Fruit fly (Drosophila melanogaster) whole organism: ENCODE data around the gene CG34171.

Source experiments
- CG8478 ChIP-seq: fragments of >200 bp; optimal IDR thresholded peaks from 2 replicates; lab custom pipeline; 2018; ENCODE audit warnings: inconsistent platforms
- Dll ChIP-seq: fragments of >200 bp; optimal IDR thresholded peaks from 2 replicates; lab custom pipeline; 2017
- EcR ChIP-seq, 2 experiments: fragments of >200 bp; optimal IDR thresholded peaks; 2 replicates each; lab custom pipeline; 2017; ENCODE audit warnings: missing biosample characterization in 2 of 2, missing genetic modification characterization in 2 of 2, missing genetic modification reagents in 2 of 2
- pan ChIP-seq: fragments of >200 bp; optimal IDR thresholded peaks from 2 replicates; lab custom pipeline; 2017
- psq ChIP-seq: fragments of >200 bp; optimal IDR thresholded peaks from 2 replicates; lab custom pipeline; 2017
- usp ChIP-seq: fragments of >200 bp; optimal IDR thresholded peaks from 2 replicates; lab custom pipeline; 2017; ENCODE audit warnings: missing biosample characterization, missing genetic modification characterization, mixed read lengths

Gene CG34171

DNA sequence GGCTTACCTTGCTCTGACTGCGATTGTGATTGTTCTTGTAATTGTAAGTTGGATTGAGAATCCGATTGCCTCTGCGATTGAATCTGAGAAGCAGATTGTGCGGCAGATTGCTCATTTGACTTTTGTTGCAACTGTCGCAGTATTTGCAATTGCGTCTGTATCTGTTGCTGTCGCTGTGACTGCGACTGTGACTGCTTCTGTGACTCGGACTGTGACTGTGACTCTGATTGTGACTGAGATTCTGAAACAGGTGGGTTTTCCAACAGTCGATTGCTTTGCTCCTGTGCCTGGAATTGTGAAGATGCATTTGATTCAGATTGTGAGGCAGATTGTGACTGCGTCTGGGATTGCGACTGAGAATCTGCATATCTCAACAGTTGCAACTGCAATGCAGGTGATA lies 20.4 kb upstream of the CG34171 start:
- no peak for TF ChIP-seq Dll (lab: Kevin White, UChicago)
- no peak for TF ChIP-seq usp (GFP tag; lab: Kevin White, UChicago)
- TF ChIP-seq pan (lab: Kevin White, UChicago): no peak
- no peak for TF ChIP-seq EcR (GFP tag; optimal IDR thresholded peaks at IDR 0.05; lab: Kevin White, UChicago)
- TF ChIP-seq psq (lab: Kevin White, UChicago): no peak
- TF ChIP-seq CG8478 (lab: Kevin White, UChicago): no peak

- TF ChIP-seq usp (GFP tag; lab: Kevin White, UChicago) (no peak), psq (lab: Kevin White, UChicago) (no peak), CG8478 (lab: Kevin White, UChicago) (no peak), EcR (GFP tag; optimal IDR thresholded peaks at IDR 0.05; lab: Kevin White, UChicago) (no peak), pan (lab: Kevin White, UChicago) (no peak), Dll (lab: Kevin White, UChicago) (no peak)
These were observed 19.5 kb upstream of the CG34171 start, which contains the start of gene Acp36DE for dm6 chr2L:18358928-18359327. Gene Acp36DE (minus strand): TSS chr2L:18359028.

- TF ChIP-seq pan (lab: Kevin White, UChicago) (no peak), CG8478 (lab: Kevin White, UChicago) (no peak), Dll (lab: Kevin White, UChicago) (no peak), psq (lab: Kevin White, UChicago) (no peak), EcR (GFP tag; optimal IDR thresholded peaks at IDR 0.05; lab: Kevin White, UChicago) (no peak), usp (GFP tag; lab: Kevin White, UChicago) (no peak)
These were observed 17.2 kb upstream of the CG34171 start for dm6 chr2L:18361164-18361563.

DNA sequence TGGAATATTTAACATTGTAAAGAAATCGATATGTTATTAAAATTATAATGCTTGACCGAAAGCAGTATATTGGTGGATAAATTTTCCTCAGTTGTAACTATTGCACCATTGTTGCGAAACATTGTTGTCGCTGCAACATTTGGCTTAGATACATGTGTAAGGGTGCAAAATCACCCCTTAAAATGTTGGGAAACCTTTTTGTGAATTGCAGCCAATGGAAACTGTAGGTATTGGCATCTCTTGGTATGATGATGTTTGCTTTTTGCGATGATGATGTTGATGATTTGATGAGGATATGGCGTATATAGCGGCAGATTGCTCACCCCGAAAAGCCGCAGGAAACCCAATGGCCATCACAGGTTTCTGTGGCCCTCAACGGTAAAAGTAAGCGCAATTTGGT lies 14.0 kb upstream of the CG34171 start:
- TF ChIP-seq CG8478 (lab: Kevin White, UChicago): no peak
- TF ChIP-seq usp (GFP tag; lab: Kevin White, UChicago): no peak
- TF ChIP-seq psq (lab: Kevin White, UChicago): no peak

DNA sequence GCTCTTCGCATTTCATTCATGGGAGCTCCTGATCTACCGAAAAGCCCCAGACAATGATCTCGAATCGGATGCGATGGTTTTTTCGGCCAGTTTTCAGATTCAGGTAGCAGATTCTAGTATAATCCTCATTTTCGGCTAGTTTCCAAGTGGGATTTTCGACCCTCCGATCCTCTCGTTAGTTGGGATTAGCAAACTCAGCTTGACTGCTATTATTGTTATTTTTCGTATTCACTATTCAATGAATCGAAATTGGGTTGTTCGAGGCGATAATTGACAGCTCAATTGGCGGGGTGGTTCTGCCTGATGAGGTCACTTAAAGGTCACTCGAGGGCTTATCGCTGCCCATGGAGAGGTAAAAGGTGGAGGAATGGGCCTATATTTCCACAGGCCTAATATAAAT lies 8.8 kb upstream of the CG34171 start:
- TF ChIP-seq Dll (lab: Kevin White, UChicago) (no peak), usp (GFP tag; lab: Kevin White, UChicago) (no peak), pan (lab: Kevin White, UChicago) (no peak), EcR (GFP tag; optimal IDR thresholded peaks at IDR 0.05; lab: Kevin White, UChicago) (no peak), psq (lab: Kevin White, UChicago) (no peak), CG8478 (lab: Kevin White, UChicago) (no peak)

DNA sequence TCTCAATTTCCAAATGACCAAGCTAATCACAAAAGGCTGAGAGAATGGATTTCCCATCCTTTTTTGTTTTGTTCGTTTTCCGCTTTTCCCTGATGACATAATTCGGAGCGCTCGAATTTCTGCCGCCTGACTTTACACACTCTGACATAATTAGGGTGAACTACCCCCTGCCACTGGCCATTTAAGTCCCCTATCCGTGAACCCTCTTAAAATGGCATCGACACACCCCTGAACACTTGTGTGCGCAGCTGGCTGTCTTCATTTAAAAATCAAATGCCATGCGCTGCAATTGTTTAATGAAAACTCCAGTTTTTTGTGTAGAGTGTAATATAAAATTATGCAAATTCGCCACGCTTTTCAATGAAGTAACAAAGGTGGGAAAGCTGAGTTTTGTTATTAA lies 7.6 kb upstream of the CG34171 start:
- TF ChIP-seq usp (GFP tag; lab: Kevin White, UChicago) (no peak), EcR (GFP tag; optimal IDR thresholded peaks at IDR 0.05; lab: Kevin White, UChicago) (no peak), CG8478 (lab: Kevin White, UChicago) (no peak), psq (lab: Kevin White, UChicago) (no peak), pan (lab: Kevin White, UChicago) (no peak), Dll (lab: Kevin White, UChicago) (no peak)

DNA sequence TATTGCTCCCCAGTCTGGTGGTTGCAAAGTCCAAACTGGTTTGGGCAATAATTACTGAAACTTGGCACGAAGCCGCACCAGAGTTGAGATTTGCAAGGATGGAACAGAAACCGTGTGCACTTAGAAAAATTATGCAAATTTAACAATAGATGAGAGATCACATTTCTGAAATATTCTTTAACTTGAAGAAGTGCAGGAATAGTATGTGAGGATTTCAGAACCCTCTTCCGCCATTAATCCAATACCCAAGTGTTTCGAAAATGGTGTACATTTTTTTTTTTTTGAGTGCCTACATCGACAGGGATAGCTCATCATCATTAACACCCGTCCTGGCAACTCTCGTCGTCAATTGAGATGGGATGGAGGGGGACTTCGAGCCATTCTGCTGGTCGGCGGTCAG lies 6.3 kb upstream of the CG34171 start:
- TF ChIP-seq usp (GFP tag; lab: Kevin White, UChicago) (no peak), CG8478 (lab: Kevin White, UChicago) (no peak), EcR (GFP tag; optimal IDR thresholded peaks at IDR 0.05; lab: Kevin White, UChicago) (no peak), pan (lab: Kevin White, UChicago) (no peak), Dll (lab: Kevin White, UChicago) (no peak), psq (lab: Kevin White, UChicago) (no peak)

DNA sequence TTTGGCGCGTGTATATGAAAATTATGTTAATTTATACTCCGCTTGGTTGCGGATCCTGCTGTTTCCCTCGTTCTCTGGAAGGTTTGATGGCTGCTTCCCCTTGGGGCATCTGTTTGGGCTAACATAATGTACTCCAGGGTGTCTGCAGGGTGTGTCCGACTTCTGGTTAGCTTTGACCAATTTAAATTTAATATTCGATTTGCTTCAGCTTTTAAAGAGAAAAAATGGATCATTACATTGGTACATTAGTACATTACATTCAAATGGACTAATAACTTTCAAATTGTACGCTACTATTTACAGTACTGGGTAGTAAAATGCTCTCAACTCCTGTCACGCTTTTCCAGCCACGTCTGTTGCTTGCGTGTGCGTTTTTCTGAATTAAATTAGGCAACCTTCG lies 1.3 kb upstream of the CG34171 start:
- TF ChIP-seq pan (lab: Kevin White, UChicago) (peak; percentile 56), EcR (GFP tag; optimal IDR thresholded peaks at IDR 0.05; lab: Kevin White, UChicago) (no peak)

- no peak for TF ChIP-seq usp (GFP tag; lab: Kevin White, UChicago)
- no peak for TF ChIP-seq psq (lab: Kevin White, UChicago)
- no peak for TF ChIP-seq CG8478 (lab: Kevin White, UChicago)
- TF ChIP-seq pan (lab: Kevin White, UChicago): no peak
- TF ChIP-seq Dll (lab: Kevin White, UChicago): no peak
- no peak for TF ChIP-seq EcR (GFP tag; optimal IDR thresholded peaks at IDR 0.05; lab: Kevin White, UChicago)
These were observed 9.4 kb downstream of the CG34171 start for dm6 chr2L:18387749-18388148.

dm6 chr2L:18389987-18390386 lies 11.6 kb downstream of the CG34171 start:
- TF ChIP-seq CG8478 (lab: Kevin White, UChicago): no peak
- TF ChIP-seq EcR (GFP tag; optimal IDR thresholded peaks at IDR 0.05; lab: Kevin White, UChicago): no peak
- TF ChIP-seq usp (GFP tag; lab: Kevin White, UChicago): no peak
- no peak for TF ChIP-seq psq (lab: Kevin White, UChicago)
- no peak for TF ChIP-seq Dll (lab: Kevin White, UChicago)
- TF ChIP-seq pan (lab: Kevin White, UChicago): no peak

DNA sequence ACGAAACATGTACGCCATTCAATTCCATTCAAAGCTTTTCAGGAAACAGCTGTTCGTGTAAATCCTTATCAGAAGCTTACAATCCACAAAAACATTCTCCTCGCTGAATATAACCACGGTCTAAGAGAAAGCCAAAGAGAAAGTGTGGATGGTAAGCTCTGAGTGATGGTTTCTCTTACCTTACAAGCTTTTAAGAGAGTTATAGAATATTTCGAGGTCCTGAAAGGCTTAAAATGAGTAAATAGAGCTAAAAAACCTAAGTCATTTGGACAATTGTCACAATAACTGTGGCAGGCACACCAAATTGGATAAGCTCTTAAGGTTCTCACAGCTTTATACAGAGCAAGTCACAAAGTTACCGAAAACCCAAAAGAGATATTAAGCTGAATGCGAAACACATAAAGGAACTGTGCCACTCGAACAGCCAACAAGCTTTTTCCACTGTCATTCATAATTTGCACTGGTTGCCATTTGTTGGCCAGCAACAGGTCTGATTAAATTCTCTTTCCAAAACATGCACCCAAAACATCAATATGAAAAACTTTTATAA lies 17.0 kb downstream of the CG34171 start:
- TF ChIP-seq pan (lab: Kevin White, UChicago): no peak
- TF ChIP-seq EcR (GFP tag; optimal IDR thresholded peaks at IDR 0.05; lab: Kevin White, UChicago): no peak
- no peak for TF ChIP-seq usp (GFP tag; lab: Kevin White, UChicago)
- no peak for TF ChIP-seq CG8478 (lab: Kevin White, UChicago)
- no peak for TF ChIP-seq Dll (lab: Kevin White, UChicago)
- no peak for TF ChIP-seq psq (lab: Kevin White, UChicago)
